Fruit fly (Drosophila melanogaster) whole organism, embryonic: ENCODE data around the gene Hexo2.

ENCODE experiments used
- ATbp ChIP-seq: fragments of 200-800 bp; sonication (Bioruptor generic); optimal IDR thresholded peaks from 2 replicates; lab custom pipeline; 2017; ENCODE audit warnings: missing biosample characterization, mild to moderate bottlenecking, missing genetic modification characterization, missing genetic modification reagents
- CG1024 ChIP-seq: fragments of 200-800 bp; sonication (Bioruptor generic); IDR thresholded peaks from 2 replicates; pipeline ENCODE4 v1.3.6; 2022; ENCODE audit warnings: missing biosample characterization, missing genetic modification characterization
- CG10366 ChIP-seq: fragments of 200-800 bp; sonication (Bioruptor generic); IDR thresholded peaks from 2 replicates; pipeline ENCODE4 v1.3.6; 2022; ENCODE audit warnings: missing biosample characterization, missing genetic modification characterization
- CG11247 ChIP-seq: fragments of 200-800 bp; sonication (Bioruptor generic); IDR thresholded peaks from 2 replicates; pipeline ENCODE4 v1.3.6; 2022; ENCODE audit warnings: missing biosample characterization, missing genetic modification characterization
- CG11696 ChIP-seq: fragments of 200-800 bp; sonication (Bioruptor generic); IDR thresholded peaks from 2 replicates; pipeline ENCODE4 v1.3.6; 2022; ENCODE audit warnings: missing biosample characterization, missing genetic modification characterization
- CG14667 ChIP-seq: fragments of 200-800 bp; sonication (Bioruptor generic); IDR thresholded peaks from 2 replicates; pipeline ENCODE4 v1.3.6; 2022; ENCODE audit warnings: missing biosample characterization, missing genetic modification characterization
- CG1603 ChIP-seq: fragments of 200-800 bp; sonication (Bioruptor generic); optimal IDR thresholded peaks from 2 replicates; lab custom pipeline; 2019; ENCODE audit warnings: missing biosample characterization, mild to moderate bottlenecking, missing genetic modification characterization, moderate library complexity
- CG2199 ChIP-seq: fragments of 200-800 bp; sonication (Bioruptor generic); IDR thresholded peaks from 3 replicates; pipeline ENCODE4 v1.3.6; 2022; ENCODE audit warnings: missing biosample characterization, missing genetic modification characterization
- CG30431 ChIP-seq: fragments of 200-800 bp; sonication (Bioruptor generic); optimal IDR thresholded peaks from 2 replicates; lab custom pipeline; 2017; ENCODE audit warnings: missing biosample characterization, missing genetic modification characterization
- CG31224 ChIP-seq: fragments of 200-800 bp; sonication (Bioruptor generic); IDR thresholded peaks from 2 replicates; pipeline ENCODE4 v1.3.6; 2022; ENCODE audit warnings: missing biosample characterization, missing genetic modification characterization
- CG31441 ChIP-seq: fragments of 200-800 bp; sonication (Bioruptor generic); IDR thresholded peaks from 2 replicates; pipeline ENCODE4 v1.3.6; 2022; ENCODE audit warnings: missing biosample characterization, missing genetic modification characterization
- CG32532 ChIP-seq: fragments of 200-800 bp; sonication (Bioruptor generic); IDR thresholded peaks from 2 replicates; pipeline ENCODE4 v1.3.6; 2022; ENCODE audit warnings: missing biosample characterization, missing genetic modification characterization
- CG33213 ChIP-seq: fragments of 200-800 bp; sonication (Bioruptor generic); optimal IDR thresholded peaks from 3 replicates; lab custom pipeline; 2016; ENCODE audit warnings: missing biosample characterization, missing genetic modification characterization
- CG33557 ChIP-seq: fragments of 200-800 bp; sonication (Bioruptor generic); optimal IDR thresholded peaks from 2 replicates; lab custom pipeline; 2019; ENCODE audit warnings: missing biosample characterization, mild to moderate bottlenecking, missing genetic modification characterization, moderate library complexity
- CG6689 ChIP-seq: fragments of 200-800 bp; sonication (Bioruptor generic); IDR thresholded peaks from 2 replicates; pipeline ENCODE4 v1.3.6; 2022; ENCODE audit warnings: missing biosample characterization, missing genetic modification characterization
- CG7839 ChIP-seq: fragments of 200-800 bp; sonication (Bioruptor generic); optimal IDR thresholded peaks from 3 replicates; lab custom pipeline; 2018; ENCODE audit warnings: missing biosample characterization, mild to moderate bottlenecking, missing genetic modification characterization, moderate library complexity
- CG7928 ChIP-seq: fragments of 200-800 bp; sonication (Bioruptor generic); optimal IDR thresholded peaks from 2 replicates; lab custom pipeline; 2017; ENCODE audit warnings: missing biosample characterization, mild to moderate bottlenecking, missing genetic modification characterization
- CG8388 ChIP-seq: fragments of 200-800 bp; sonication (Bioruptor generic); optimal IDR thresholded peaks from 2 replicates; lab custom pipeline; 2019; ENCODE audit warnings: missing biosample characterization, mild to moderate bottlenecking, missing genetic modification characterization, moderate library complexity
- CG9797 ChIP-seq: fragments of 200-800 bp; sonication (Bioruptor generic); optimal IDR thresholded peaks from 3 replicates; lab custom pipeline; 2018; ENCODE audit warnings: missing biosample characterization, mild to moderate bottlenecking, missing genetic modification characterization
- Dip3 ChIP-seq: fragments of 200-800 bp; sonication (Bioruptor generic); optimal IDR thresholded peaks from 3 replicates; lab custom pipeline; 2016; ENCODE audit warnings: missing biosample characterization, missing genetic modification characterization
- Ets97D ChIP-seq: fragments of 200-800 bp; sonication (Bioruptor generic); optimal IDR thresholded peaks from 3 replicates; lab custom pipeline; 2016; ENCODE audit warnings: missing biosample characterization, missing genetic modification characterization
- Gsc ChIP-seq: fragments of 200-800 bp; sonication (Bioruptor generic); IDR thresholded peaks from 2 replicates; pipeline ENCODE4 v1.3.6; 2022; ENCODE audit warnings: missing biosample characterization, missing genetic modification characterization
- H2.0 ChIP-seq: fragments of 200-800 bp; sonication (Bioruptor generic); IDR thresholded peaks from 2 replicates; pipeline ENCODE4 v1.3.6; 2022; ENCODE audit warnings: missing biosample characterization, missing genetic modification characterization
- HLHmδ ChIP-seq: fragments of 200-800 bp; sonication (Bioruptor generic); optimal IDR thresholded peaks from 2 replicates; lab custom pipeline; 2018; ENCODE audit warnings: missing biosample characterization, mild to moderate bottlenecking, missing genetic modification characterization, moderate library complexity
- Hr39 ChIP-seq: fragments of >200 bp; optimal IDR thresholded peaks from 2 replicates; lab custom pipeline; 2017
- Lpt ChIP-seq: fragments of >200 bp; optimal IDR thresholded peaks from 2 replicates; lab custom pipeline; 2018; ENCODE audit warnings: missing biosample characterization, missing genetic modification characterization
- Max ChIP-seq: fragments of 200-800 bp; sonication (Bioruptor generic); optimal IDR thresholded peaks from 2 replicates; lab custom pipeline; 2016; ENCODE audit warnings: missing biosample characterization, mild to moderate bottlenecking, missing genetic modification characterization
- ato ChIP-seq: fragments of 200-800 bp; sonication (Bioruptor generic); IDR thresholded peaks from 2 replicates; pipeline ENCODE4 v1.3.6; 2022; ENCODE audit warnings: missing biosample characterization, missing genetic modification characterization; ENCODE audit not compliant: partially characterized antibody
- az2 ChIP-seq: fragments of 200-800 bp; sonication (Bioruptor generic); optimal IDR thresholded peaks from 3 replicates; lab custom pipeline; 2016; ENCODE audit warnings: missing biosample characterization, missing genetic modification characterization
- bbx ChIP-seq: fragments of 200-800 bp; sonication (Bioruptor generic); IDR thresholded peaks from 2 replicates; pipeline ENCODE4 v1.3.6; 2022; ENCODE audit warnings: missing biosample characterization, missing genetic modification characterization; ENCODE audit not compliant: partially characterized antibody
- dmrt11E ChIP-seq: fragments of 200-800 bp; sonication (Bioruptor generic); optimal IDR thresholded peaks from 3 replicates; lab custom pipeline; 2018; ENCODE audit warnings: missing biosample characterization, mild to moderate bottlenecking, missing genetic modification characterization, moderate library complexity
- dmrt99B ChIP-seq: fragments of 200-800 bp; sonication (Bioruptor generic); optimal IDR thresholded peaks from 2 replicates; lab custom pipeline; 2018; ENCODE audit warnings: missing biosample characterization, mild to moderate bottlenecking, missing genetic modification characterization, moderate library complexity
- exex ChIP-seq: fragments of 200-800 bp; sonication (Bioruptor generic); optimal IDR thresholded peaks from 4 replicates; lab custom pipeline; 2018; ENCODE audit warnings: missing biosample characterization, mild to moderate bottlenecking, missing genetic modification characterization, moderate library complexity
- fd96Cb ChIP-seq: fragments of 200-800 bp; sonication (Bioruptor generic); optimal IDR thresholded peaks from 2 replicates; lab custom pipeline; 2018; ENCODE audit warnings: missing biosample characterization, mild to moderate bottlenecking, missing genetic modification characterization, moderate library complexity
- grau ChIP-seq: fragments of 200-800 bp; optimal IDR thresholded peaks from 3 replicates; lab custom pipeline; 2019; ENCODE audit warnings: missing biosample characterization, mild to moderate bottlenecking, missing genetic modification characterization, moderate library complexity
- gt ChIP-seq: fragments of 200-800 bp; sonication (Bioruptor generic); IDR thresholded peaks from 2 replicates; pipeline ENCODE4 v1.3.6; 2022; ENCODE audit warnings: missing biosample characterization, missing genetic modification characterization
- kah ChIP-seq: fragments of 200-800 bp; sonication (Bioruptor generic); optimal IDR thresholded peaks from 2 replicates; lab custom pipeline; 2018; ENCODE audit warnings: missing biosample characterization, mild to moderate bottlenecking, missing genetic modification characterization
- kay ChIP-seq: fragments of 200-800 bp; sonication (Bioruptor generic); optimal IDR thresholded peaks from 2 replicates; lab custom pipeline; 2016; ENCODE audit warnings: missing biosample characterization, missing genetic modification characterization
- kni ChIP-seq: fragments of 200-800 bp; sonication (Bioruptor generic); optimal IDR thresholded peaks from 3 replicates; lab custom pipeline; 2017; ENCODE audit warnings: mild to moderate bottlenecking, missing biosample characterization, missing genetic modification reagents, missing genetic modification characterization
- pan ChIP-seq, 4 experiments: fragments of >200 bp in 3 of 4; fragments of 200-800 bp in 1 of 4; sonication (Bioruptor generic) in 1 of 4; optimal IDR thresholded peaks in 3 of 4; IDR thresholded peaks in 1 of 4; 2 replicates each; pipeline versions ENCODE4 v1.3.6 to Lab custom; 2017 to 2022; ENCODE audit warnings: missing biosample characterization in 2 of 4, missing genetic modification characterization in 2 of 4, mixed read lengths in 1 of 4
- pfk ChIP-seq: fragments of 200-800 bp; sonication (Bioruptor generic); optimal IDR thresholded peaks from 2 replicates; lab custom pipeline; 2018; ENCODE audit warnings: missing biosample characterization, mild to moderate bottlenecking, missing genetic modification characterization, moderate library complexity
- pho ChIP-seq: fragments of 200-800 bp; sonication (Bioruptor generic); optimal IDR thresholded peaks from 2 replicates; lab custom pipeline; 2016; ENCODE audit warnings: missing biosample characterization, missing genetic modification characterization
- sd ChIP-seq: fragments of 200-800 bp; sonication (Bioruptor generic); optimal IDR thresholded peaks from 3 replicates; lab custom pipeline; 2018; ENCODE audit warnings: missing biosample characterization, mild to moderate bottlenecking, missing genetic modification characterization, moderate library complexity
- sens ChIP-seq: fragments of 200-800 bp; sonication (Bioruptor generic); peaks from one replicate; lab custom pipeline; 2016; ENCODE audit warnings: missing biosample characterization, missing genetic modification characterization
- sim ChIP-seq: fragments of 200-800 bp; sonication (Bioruptor generic); IDR thresholded peaks from 2 replicates; pipeline ENCODE4 v1.3.6; 2022; ENCODE audit warnings: missing biosample characterization, missing genetic modification characterization
- slp2 ChIP-seq: fragments of 200-800 bp; sonication (Bioruptor generic); optimal IDR thresholded peaks from 2 replicates; lab custom pipeline; 2016; ENCODE audit warnings: missing biosample characterization, missing genetic modification characterization
- tgo ChIP-seq: fragments of 200-800 bp; sonication (Bioruptor generic); IDR thresholded peaks from 3 replicates; pipeline ENCODE4 v1.3.6; 2022; ENCODE audit warnings: missing biosample characterization, missing genetic modification characterization
- trem ChIP-seq: fragments of 200-800 bp; optimal IDR thresholded peaks from 3 replicates; lab custom pipeline; 2019; ENCODE audit warnings: missing biosample characterization, mild to moderate bottlenecking, missing genetic modification characterization, moderate library complexity
- tup ChIP-seq: fragments of 200-800 bp; sonication (Bioruptor generic); optimal IDR thresholded peaks from 2 replicates; lab custom pipeline; 2016; ENCODE audit warnings: missing biosample characterization, mild to moderate bottlenecking, missing genetic modification characterization, moderate library complexity
- twi ChIP-seq: fragments of 200-800 bp; optimal IDR thresholded peaks from 2 replicates; lab custom pipeline; 2019; ENCODE audit warnings: missing biosample characterization, mild to moderate bottlenecking, missing genetic modification characterization, moderate library complexity
- yki ChIP-seq: fragments of >200 bp; optimal IDR thresholded peaks from 3 replicates; lab custom pipeline; 2018

The Hexo2 gene

DNA sequence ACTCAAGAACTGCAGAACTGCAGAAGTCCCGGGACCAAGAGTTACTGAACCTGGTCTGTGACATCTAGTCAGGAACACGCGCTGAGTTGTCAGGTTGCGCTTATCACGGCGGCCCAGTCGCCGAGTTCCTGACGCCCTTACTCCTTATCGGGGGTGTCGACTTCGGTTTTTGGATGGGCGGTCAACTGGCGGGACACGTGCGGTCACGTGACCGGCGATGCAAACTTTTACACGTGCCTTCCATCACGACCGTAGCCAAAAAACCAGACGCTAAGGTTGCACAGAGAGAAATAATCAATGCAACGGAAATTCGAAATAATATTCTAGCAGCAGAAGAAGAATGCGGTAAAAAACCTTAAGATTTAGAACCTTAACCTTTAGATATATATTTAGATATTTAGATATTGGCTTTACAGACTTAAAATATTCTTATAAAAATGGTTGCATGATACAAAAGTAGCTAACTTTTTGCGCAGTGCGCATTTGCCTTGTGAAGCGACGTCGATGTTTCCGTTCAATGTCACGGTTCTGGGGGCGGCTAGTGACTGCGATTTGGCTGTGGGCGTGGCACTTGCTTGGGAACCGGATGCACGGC, 14.0 kb downstream of the Hexo2 start (continued):
- no peak for TF ChIP-seq pho (GFP tag; lab: Kevin White, UChicago)
- peak; percentile 16 for TF ChIP-seq dmrt11E (tag; lab: Kevin White, UChicago)
- no peak for TF ChIP-seq Gsc (GFP tag; lab: Robert Waterston, UW)
- TF ChIP-seq Max = no peak
- peak; percentile 12 for TF ChIP-seq dmrt99B (tag; lab: Kevin White, UChicago)
- no peak for TF ChIP-seq CG7839 (tag; lab: Kevin White, UChicago)
- no peak for TF ChIP-seq CG2199 (GFP tag; lab: Robert Waterston, UW)
- no peak for TF ChIP-seq CG1024 (GFP tag; lab: Robert Waterston, UW)
- TF ChIP-seq CG30431 (GFP tag; lab: Kevin White, UChicago) = no peak
- no peak for TF ChIP-seq sim (GFP tag; lab: Robert Waterston, UW)
- peak; percentile 20 for TF ChIP-seq trem
- TF ChIP-seq CG33557 (GFP tag; lab: Kevin White, UChicago) = no peak
- TF ChIP-seq CG9797 = no peak
- no peak; the same call in 2 of the 3 replicates for TF ChIP-seq tgo (GFP tag; lab: Robert Waterston, UW)
- no peak for TF ChIP-seq fd96Cb (tag; lab: Kevin White, UChicago)
- peak; percentile 41; the same call in 1 of the 2 replicates for TF ChIP-seq CG31441 (GFP tag; lab: Robert Waterston, UW)
- TF ChIP-seq yki = no peak
- TF ChIP-seq CG33213 (GFP tag; lab: Kevin White, UChicago) = no peak
- no peak for TF ChIP-seq az2 (GFP tag; lab: Kevin White, UChicago)
- no peak for TF ChIP-seq H2.0 (GFP tag; lab: Robert Waterston, UW)
- TF ChIP-seq pan (optimal IDR thresholded peaks at IDR 0.05; lab: Kevin White, UChicago) = no peak
- no peak for TF ChIP-seq pan (GFP tag; optimal IDR thresholded peaks at IDR 0.05 in 1 of 2, IDR thresholded peaks at IDR 0.05 in 1 of 2)
- TF ChIP-seq sd (tag; lab: Kevin White, UChicago) = no peak
- TF ChIP-seq CG6689 (GFP tag; lab: Robert Waterston, UW) = no peak
- TF ChIP-seq Lpt = no peak
- TF ChIP-seq CG7928 = no peak
- TF ChIP-seq CG1603 = peak; percentile 3
- TF ChIP-seq Hr39 (lab: Kevin White, UChicago) = no peak
- TF ChIP-seq CG8388 (GFP tag; lab: Kevin White, UChicago) = peak; percentile 35
- TF ChIP-seq CG32532 (GFP tag; lab: Robert Waterston, UW) = no peak
- TF ChIP-seq CG31224 = no peak
- TF ChIP-seq CG10366 (GFP tag; lab: Robert Waterston, UW) = no peak
- TF ChIP-seq pfk (GFP tag; lab: Kevin White, UChicago) = no peak
- TF ChIP-seq CG11247 (GFP tag; lab: Robert Waterston, UW) = no peak
- no peak for TF ChIP-seq CG14667 (GFP tag; lab: Robert Waterston, UW)
- no peak for TF ChIP-seq twi (tag; lab: Kevin White, UChicago)
- no peak for TF ChIP-seq kay (GFP tag; lab: Kevin White, UChicago)
- no peak for TF ChIP-seq kni (GFP tag; lab: Kevin White, UChicago)
- TF ChIP-seq exex = no peak
- peak; percentile 37 for TF ChIP-seq ATbp (GFP tag; lab: Kevin White, UChicago)
- no peak for TF ChIP-seq kah
- TF ChIP-seq bbx (GFP tag; lab: Robert Waterston, UW) = no peak
- no peak for TF ChIP-seq tup (GFP tag; lab: Kevin White, UChicago)
- TF ChIP-seq sens (GFP tag; lab: Kevin White, UChicago) = peak; percentile 60
- no peak for TF ChIP-seq CG11696 (GFP tag; lab: Robert Waterston, UW)
- TF ChIP-seq Dip3 (GFP tag; lab: Kevin White, UChicago) = no peak
- no peak for TF ChIP-seq ato (GFP tag; lab: Robert Waterston, UW)
- TF ChIP-seq Ets97D (GFP tag; lab: Kevin White, UChicago) = no peak
- peak; percentile 8 for TF ChIP-seq grau (tag; lab: Kevin White, UChicago)
- TF ChIP-seq HLHmδ (GFP tag; lab: Kevin White, UChicago) = no peak
- TF ChIP-seq slp2 (GFP tag; lab: Kevin White, UChicago) = no peak
- no peak for TF ChIP-seq gt
